Fruit fly (Drosophila melanogaster): ENCODE data around the gene Toll-4.

Toll-4 gene

DNA sequence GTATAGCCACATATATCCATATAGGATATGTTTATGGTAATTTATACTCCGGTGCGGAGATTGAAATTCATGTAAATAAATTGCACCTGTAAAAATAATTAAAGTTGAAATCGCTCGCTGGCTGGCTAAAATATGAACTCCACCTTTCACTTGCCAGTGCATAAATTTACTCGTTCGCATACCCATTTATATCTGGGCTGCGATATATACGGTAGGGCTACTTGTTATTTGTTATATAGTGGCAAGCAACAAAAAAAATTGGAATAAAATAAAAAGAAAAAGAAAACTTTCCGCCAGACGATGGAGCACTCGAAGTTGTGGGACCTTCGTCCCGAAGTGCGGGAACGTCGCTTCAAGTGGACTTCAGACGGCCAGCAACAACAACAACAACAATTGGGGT is at the start of gene Toll-4:
Toll-4 (plus strand) TSS at position 301 of the 400 bp plus-strand sequence.
- TF ChIP-seq sv (GFP tag; optimal IDR thresholded peaks at IDR 0.05) = no peak
- TF ChIP-seq CG32264 (GFP tag; optimal IDR thresholded peaks at IDR 0.05) = no peak
- no peak for TF ChIP-seq Myc (optimal IDR thresholded peaks at IDR 0.05)
- TF ChIP-seq Hr83 (GFP tag; optimal IDR thresholded peaks at IDR 0.05; ENCODE audit: poor library complexity, severe bottlenecking) = no peak
- no peak for TF ChIP-seq dsf (GFP tag; optimal IDR thresholded peaks at IDR 0.05; ENCODE audit: borderline replicate concordance)

dm6 chr2L:9067124-9067523 is 16.8 kb upstream of the Toll-4 start:
- TF ChIP-seq Rel (GFP tag; optimal IDR thresholded peaks at IDR 0.05) (no peak), Rel (tag; optimal IDR thresholded peaks at IDR 0.05) (no peak), Hnf4 (GFP tag; optimal IDR thresholded peaks at IDR 0.05) (no peak), usp (GFP tag; optimal IDR thresholded peaks at IDR 0.05) (no peak), tai (GFP tag; optimal IDR thresholded peaks at IDR 0.05) (no peak), CG9705 (GFP tag; optimal IDR thresholded peaks at IDR 0.05) (no peak), pan (optimal IDR thresholded peaks at IDR 0.05) (no peak), CG32264 (GFP tag; optimal IDR thresholded peaks at IDR 0.05) (no peak), dsf (GFP tag; optimal IDR thresholded peaks at IDR 0.05; ENCODE audit: borderline replicate concordance) (no peak), Dfd (GFP tag; optimal IDR thresholded peaks at IDR 0.05) (no peak)

dm6 chr2L:9071094-9071612 is 12.8 kb upstream of the Toll-4 start, which contains the start of gene DIP-zeta:
Gene DIP-zeta, minus strand, starts transcription at chr2L:9071164.
- TF ChIP-seq psq (GFP tag; optimal IDR thresholded peaks at IDR 0.05) = no peak
- no peak for TF ChIP-seq sv (GFP tag; optimal IDR thresholded peaks at IDR 0.05)
- no peak for TF ChIP-seq CG9705 (GFP tag; optimal IDR thresholded peaks at IDR 0.05)
- TF ChIP-seq CrebA (GFP tag; optimal IDR thresholded peaks at IDR 0.05; ENCODE audit: borderline replicate concordance) = no peak
- no peak for TF ChIP-seq HLH106 (tag; optimal IDR thresholded peaks at IDR 0.05)
- TF ChIP-seq Hr83 (GFP tag; optimal IDR thresholded peaks at IDR 0.05; ENCODE audit: poor library complexity, severe bottlenecking) = no peak
- no peak for TF ChIP-seq h (GFP tag; optimal IDR thresholded peaks at IDR 0.05)
- TF ChIP-seq dmrt93B (GFP tag; optimal IDR thresholded peaks at IDR 0.05) = no peak
- no peak for TF ChIP-seq N (GFP tag; optimal IDR thresholded peaks at IDR 0.05)
- TF ChIP-seq Myc (optimal IDR thresholded peaks at IDR 0.05) = no peak
- TF ChIP-seq Dif (GFP tag; optimal IDR thresholded peaks at IDR 0.05; ENCODE audit: partially characterized antibody) = no peak
- TF ChIP-seq Hr78 (GFP tag; optimal IDR thresholded peaks at IDR 0.05) = no peak
- no peak for TF ChIP-seq Mio (GFP tag; optimal IDR thresholded peaks at IDR 0.05)
- no peak for TF ChIP-seq OdsH (GFP tag; optimal IDR thresholded peaks at IDR 0.05)
- TF ChIP-seq Abd-B (GFP tag; optimal IDR thresholded peaks at IDR 0.05) = no peak
- TF ChIP-seq foxo (GFP tag; optimal IDR thresholded peaks at IDR 0.05) = no peak
- TF ChIP-seq Rel (GFP tag; optimal IDR thresholded peaks at IDR 0.05) = no peak
- no peak for TF ChIP-seq Rel (tag; optimal IDR thresholded peaks at IDR 0.05)
- TF ChIP-seq sage (GFP tag; optimal IDR thresholded peaks at IDR 0.05) = no peak
- TF ChIP-seq woc (GFP tag; optimal IDR thresholded peaks at IDR 0.05) = no peak

dm6 chr2L:9076821-9077220 is 7.1 kb upstream of the Toll-4 start, which contains the start of gene CG12439:
Gene CG12439, plus strand, starts transcription at chr2L:9077121.
- TF ChIP-seq psq (GFP tag; optimal IDR thresholded peaks at IDR 0.05) (no peak), Hnf4 (GFP tag; optimal IDR thresholded peaks at IDR 0.05) (no peak), foxo (GFP tag; optimal IDR thresholded peaks at IDR 0.05) (no peak), h (GFP tag; optimal IDR thresholded peaks at IDR 0.05) (no peak), GATAd (GFP tag; optimal IDR thresholded peaks at IDR 0.05) (no peak), lola (GFP tag; optimal IDR thresholded peaks at IDR 0.05) (no peak), Vsx2 (GFP tag; optimal IDR thresholded peaks at IDR 0.05; ENCODE audit: partially characterized antibody) (no peak), dl (GFP tag; optimal IDR thresholded peaks at IDR 0.05; ENCODE audit: insufficient read depth in 1 of 2, partially characterized antibody in 2 of 2) (no peak), rgr (GFP tag; optimal IDR thresholded peaks at IDR 0.05) (no peak), usp (GFP tag; optimal IDR thresholded peaks at IDR 0.05) (no peak), pan (optimal IDR thresholded peaks at IDR 0.05) (no peak), dsf (GFP tag; optimal IDR thresholded peaks at IDR 0.05; ENCODE audit: borderline replicate concordance) (no peak), tai (GFP tag; optimal IDR thresholded peaks at IDR 0.05) (no peak), dmrt93B (GFP tag; optimal IDR thresholded peaks at IDR 0.05) (no peak), Hr78 (GFP tag; optimal IDR thresholded peaks at IDR 0.05) (no peak), sv (GFP tag; optimal IDR thresholded peaks at IDR 0.05) (no peak), OdsH (GFP tag; optimal IDR thresholded peaks at IDR 0.05) (no peak), jim (GFP tag; optimal IDR thresholded peaks at IDR 0.05) (no peak), Dif (GFP tag; optimal IDR thresholded peaks at IDR 0.05; ENCODE audit: partially characterized antibody) (no peak)
